Fruit fly (Drosophila melanogaster) whole organism, pupa: ENCODE results near the gene Gpdh1.

Experiments used
- CG10348 ChIP-seq: fragments of 200-800 bp; sonication (Bioruptor generic); IDR thresholded peaks from 2 replicates; pipeline ENCODE4 v1.3.6; 2022; ENCODE audit warnings: missing biosample characterization, missing genetic modification characterization
- CG12605 ChIP-seq: fragments of 200-800 bp; sonication (Bioruptor generic); IDR thresholded peaks from 2 replicates; pipeline ENCODE4 v1.3.6; 2022; ENCODE audit warnings: missing biosample characterization, missing genetic modification characterization
- CG13204 ChIP-seq: fragments of 200-800 bp; sonication (Bioruptor generic); optimal IDR thresholded peaks from 2 replicates; lab custom pipeline; 2018; ENCODE audit warnings: missing biosample characterization, mild to moderate bottlenecking, missing genetic modification characterization, moderate library complexity
- CG14655 ChIP-seq: fragments of 200-800 bp; sonication (Bioruptor generic); optimal IDR thresholded peaks from 3 replicates; lab custom pipeline; 2017; ENCODE audit warnings: mild to moderate bottlenecking, missing biosample characterization, missing genetic modification reagents, missing genetic modification characterization
- CG15710 ChIP-seq: fragments of 200-800 bp; sonication (Bioruptor generic); optimal IDR thresholded peaks from 2 replicates; lab custom pipeline; 2018; ENCODE audit warnings: missing biosample characterization, mild to moderate bottlenecking, missing genetic modification characterization, moderate library complexity
- CG17806 ChIP-seq: fragments of 200-800 bp; sonication (Bioruptor generic); optimal IDR thresholded peaks from 2 replicates; lab custom pipeline; 2018; ENCODE audit warnings: missing biosample characterization, mild to moderate bottlenecking, missing genetic modification characterization, moderate library complexity
- CG32121 ChIP-seq: fragments of 200-800 bp; sonication (Bioruptor generic); IDR thresholded peaks from 2 replicates; pipeline ENCODE4 v1.3.6; 2022; ENCODE audit warnings: missing biosample characterization, missing genetic modification characterization
- CG34367 ChIP-seq: fragments of 200-800 bp; sonication (Bioruptor generic); optimal IDR thresholded peaks from 2 replicates; lab custom pipeline; 2018; ENCODE audit warnings: missing biosample characterization, mild to moderate bottlenecking, missing genetic modification characterization
- CG4496 ChIP-seq: fragments of 200-800 bp; sonication (Bioruptor generic); IDR thresholded peaks from 3 replicates; pipeline ENCODE4 v1.3.6; 2022; ENCODE audit warnings: missing biosample characterization, missing genetic modification characterization
- CG8159 ChIP-seq: fragments of 200-800 bp; sonication (Bioruptor generic); optimal IDR thresholded peaks from 3 replicates; lab custom pipeline; 2018; ENCODE audit warnings: missing biosample characterization, mild to moderate bottlenecking, missing genetic modification characterization, moderate library complexity
- CG8301 ChIP-seq: fragments of 200-800 bp; sonication (Bioruptor generic); optimal IDR thresholded peaks from 2 replicates; lab custom pipeline; 2018; ENCODE audit warnings: missing biosample characterization, mild to moderate bottlenecking, missing genetic modification characterization
- CG9948 ChIP-seq: fragments of 200-800 bp; sonication (Bioruptor generic); optimal IDR thresholded peaks from 2 replicates; lab custom pipeline; 2018; ENCODE audit warnings: missing biosample characterization, mild to moderate bottlenecking, missing genetic modification characterization, moderate library complexity
- D1 ChIP-seq: fragments of 200-800 bp; sonication (Bioruptor generic); optimal IDR thresholded peaks from 2 replicates; lab custom pipeline; 2018; ENCODE audit warnings: missing biosample characterization, mild to moderate bottlenecking, missing genetic modification characterization, moderate library complexity
- EcR ChIP-seq: fragments of 200-800 bp; sonication (Bioruptor generic); optimal IDR thresholded peaks from 3 replicates; lab custom pipeline; 2019; ENCODE audit warnings: missing biosample characterization, missing genetic modification characterization, mild to moderate bottlenecking, moderate library complexity, missing genetic modification reagents
- Ets98B ChIP-seq: fragments of 200-800 bp; sonication (Bioruptor generic); IDR thresholded peaks from 2 replicates; pipeline ENCODE4 v1.3.6; 2022; ENCODE audit warnings: missing biosample characterization, missing genetic modification characterization
- Pif1A ChIP-seq: fragments of 200-800 bp; sonication (Bioruptor generic); optimal IDR thresholded peaks from 3 replicates; lab custom pipeline; 2016; ENCODE audit warnings: missing biosample characterization, missing genetic modification characterization
- Pif1B ChIP-seq: fragments of 200-800 bp; sonication (Bioruptor generic); optimal IDR thresholded peaks from 3 replicates; lab custom pipeline; 2016; ENCODE audit warnings: missing biosample characterization, missing genetic modification characterization
- Snoo ChIP-seq: fragments of 200-800 bp; sonication (Bioruptor generic); optimal IDR thresholded peaks from 3 replicates; lab custom pipeline; 2017; ENCODE audit warnings: missing biosample characterization, mild to moderate bottlenecking, missing genetic modification characterization, inconsistent platforms
- fd96Ca ChIP-seq: fragments of 200-800 bp; sonication (Bioruptor generic); IDR thresholded peaks from 3 replicates; pipeline ENCODE4 v1.3.6; 2022; ENCODE audit warnings: missing biosample characterization, missing genetic modification characterization
- gl ChIP-seq: fragments of 200-800 bp; sonication (Bioruptor generic); optimal IDR thresholded peaks from 2 replicates; lab custom pipeline; 2018; ENCODE audit warnings: missing biosample characterization, mild to moderate bottlenecking, missing genetic modification characterization
- rn ChIP-seq: fragments of 200-800 bp; sonication (Bioruptor generic); IDR thresholded peaks from 2 replicates; pipeline ENCODE4 v1.3.6; 2022; ENCODE audit warnings: missing biosample characterization, missing genetic modification characterization

Gene Gpdh1

DNA sequence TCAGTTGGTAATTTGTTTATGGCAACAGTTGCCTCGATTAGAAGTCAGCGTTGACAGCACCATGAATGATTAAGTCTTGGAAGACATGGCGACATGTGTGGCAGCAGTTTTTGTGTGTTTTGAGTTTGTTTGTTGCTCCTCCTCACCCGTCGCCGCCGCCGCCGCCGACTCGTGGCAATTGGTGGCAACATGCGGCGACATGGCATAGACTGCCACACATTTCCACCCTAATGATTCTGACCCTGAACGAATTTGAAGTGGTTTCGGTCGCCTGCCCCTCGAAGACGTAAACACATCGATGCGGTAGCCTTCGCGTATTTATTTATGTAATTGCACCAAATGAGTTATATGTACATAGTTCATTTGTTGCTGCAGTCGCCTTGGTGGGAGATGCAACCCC is 40.5 kb upstream of the Gpdh1 start:
- TF ChIP-seq CG17806 (tag; lab: Kevin White, UChicago) (no peak), CG4496 (GFP tag; lab: Robert Waterston, UW) (no peak), fd96Ca (GFP tag; lab: Robert Waterston, UW) (no peak), Ets98B (GFP tag; lab: Robert Waterston, UW) (no peak), EcR (GFP tag; lab: Kevin White, UChicago) (no peak), CG32121 (GFP tag; lab: Robert Waterston, UW) (no peak), D1 (tag; lab: Kevin White, UChicago) (no peak), rn (GFP tag; lab: Robert Waterston, UW) (no peak), CG14655 (GFP tag; lab: Kevin White, UChicago) (no peak)

DNA sequence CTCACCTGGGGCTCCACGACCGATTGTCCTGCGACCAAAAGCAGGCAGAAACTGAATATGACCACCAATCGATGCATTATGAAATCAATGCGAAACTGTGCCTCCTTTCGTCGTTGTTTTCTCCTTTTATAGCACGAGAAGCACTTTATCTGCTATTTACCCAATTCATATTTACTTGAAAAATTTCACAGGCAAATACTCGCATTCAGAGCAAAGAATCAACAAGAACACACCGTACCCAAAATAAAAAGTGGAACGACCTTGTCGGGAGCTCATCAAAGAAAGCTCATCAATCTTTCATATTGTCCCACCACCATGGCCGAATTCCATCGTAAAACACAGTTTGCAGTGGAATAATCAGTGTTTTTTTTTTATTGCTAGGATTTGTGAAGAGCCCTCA is 38.9 kb upstream of the Gpdh1 start, which contains the start of gene CG9021:
CG9021 (minus strand) TSS at position 105 of the 400 bp plus-strand sequence.
- TF ChIP-seq Snoo (tag; lab: Kevin White, UChicago): peak; percentile 27
- TF ChIP-seq EcR (GFP tag; lab: Kevin White, UChicago): no peak

DNA sequence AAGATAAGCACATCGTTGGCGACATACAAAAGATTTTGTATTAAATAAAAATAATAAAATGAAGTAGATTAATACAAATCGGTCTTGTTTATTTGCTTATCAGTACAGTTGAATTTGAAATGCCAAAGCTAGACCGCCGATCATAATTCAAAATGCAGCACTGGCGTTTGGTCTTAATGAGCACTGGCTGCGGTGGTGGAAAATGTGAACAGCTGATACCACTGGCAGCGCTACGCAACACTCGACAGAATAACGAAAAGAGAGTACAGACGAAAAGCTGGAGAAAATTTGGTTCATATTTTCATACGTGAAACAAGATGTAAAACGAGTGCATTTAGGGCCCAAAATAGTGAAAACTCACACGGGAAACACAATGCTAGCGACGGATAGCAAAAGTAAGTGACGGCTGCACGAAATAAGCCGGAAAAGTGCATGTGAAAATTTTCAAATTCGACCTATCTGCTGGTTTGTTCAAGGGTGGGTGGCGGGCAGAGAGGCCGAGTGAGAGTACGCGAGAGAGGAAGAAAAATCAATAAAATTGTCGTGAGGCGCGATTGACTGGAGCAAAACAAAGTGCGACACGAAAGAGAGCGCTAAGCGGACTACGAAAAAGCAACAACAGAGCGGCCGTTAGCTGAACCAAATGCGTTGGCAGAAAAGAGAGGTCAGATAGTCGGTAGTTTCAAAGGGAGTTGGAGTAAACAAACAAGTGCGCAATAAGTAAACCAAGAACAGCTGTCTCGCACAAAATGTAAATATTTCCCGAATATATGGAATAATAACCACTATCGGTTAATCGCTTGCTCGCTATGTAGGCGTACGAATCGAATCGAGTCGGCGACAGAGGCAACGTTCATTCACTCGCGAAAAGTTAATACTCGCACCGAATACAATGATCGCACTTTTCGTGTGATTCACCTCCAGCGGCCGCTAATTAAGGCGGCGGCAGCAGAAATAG is 36.3 kb upstream of the Gpdh1 start, which contains the start of gene bchs:
bchs (plus strand) TSS at position 277 of the 958 bp plus-strand sequence.
- TF ChIP-seq CG15710 (tag; lab: Kevin White, UChicago): no peak
- peak; percentile 60 for TF ChIP-seq EcR (GFP tag; lab: Kevin White, UChicago)
- TF ChIP-seq CG13204: peak; percentile 0
- peak; percentile 21 for TF ChIP-seq Pif1B (GFP tag; lab: Kevin White, UChicago)
- 0 out of 2 replicates have a peak, but pooled peaks have one; percentile 12 for TF ChIP-seq CG32121 (GFP tag; lab: Robert Waterston, UW)
- peak; percentile 45; the same call in 1 of the 2 replicates for TF ChIP-seq CG12605 (GFP tag; lab: Robert Waterston, UW)
- no peak for TF ChIP-seq gl (tag; lab: Kevin White, UChicago)

- TF ChIP-seq CG10348 (GFP tag; lab: Robert Waterston, UW) (no peak), D1 (tag; lab: Kevin White, UChicago) (no peak), CG14655 (GFP tag; lab: Kevin White, UChicago) (no peak), CG17806 (tag; lab: Kevin White, UChicago) (no peak), CG4496 (GFP tag; lab: Robert Waterston, UW) (no peak), CG34367 (tag; lab: Kevin White, UChicago) (no peak), fd96Ca (GFP tag; lab: Robert Waterston, UW) (no peak)
These were observed 33.3 kb upstream of the Gpdh1 start, which contains the start of gene CG14000 for dm6 chr2L:5910189-5910588. CG14000 (minus strand) TSS chr2L:5910289.

dm6 chr2L:5923603-5924138 is 19.8 kb upstream of the Gpdh1 start, which contains the start of gene CG9016:
CG9016 (minus strand) TSS chr2L:5923653.
- TF ChIP-seq CG14655 (GFP tag; lab: Kevin White, UChicago) (no peak), Pif1A (GFP tag; lab: Kevin White, UChicago) (no peak), Snoo (tag; lab: Kevin White, UChicago) (no peak), CG4496 (GFP tag; lab: Robert Waterston, UW) (no peak), CG8301 (tag; lab: Kevin White, UChicago) (no peak), EcR (GFP tag; lab: Kevin White, UChicago) (no peak)

- TF ChIP-seq CG9948 (tag; lab: Kevin White, UChicago) (no peak), CG8159 (tag; lab: Kevin White, UChicago) (no peak)
These were observed 18.3 kb upstream of the Gpdh1 start for dm6 chr2L:5925164-5925563.

- TF ChIP-seq CG8301 (tag; lab: Kevin White, UChicago): no peak
- no peak for TF ChIP-seq Ets98B (GFP tag; lab: Robert Waterston, UW)
- TF ChIP-seq CG32121 (GFP tag; lab: Robert Waterston, UW): no peak
- TF ChIP-seq CG9948 (tag; lab: Kevin White, UChicago): no peak
- TF ChIP-seq Snoo (tag; lab: Kevin White, UChicago): no peak
- no peak for TF ChIP-seq Pif1A (GFP tag; lab: Kevin White, UChicago)
- TF ChIP-seq CG13204: no peak
- TF ChIP-seq CG15710 (tag; lab: Kevin White, UChicago): no peak
- TF ChIP-seq CG17806 (tag; lab: Kevin White, UChicago): no peak
- no peak for TF ChIP-seq CG4496 (GFP tag; lab: Robert Waterston, UW)
- no peak for TF ChIP-seq Pif1B (GFP tag; lab: Kevin White, UChicago)
- TF ChIP-seq fd96Ca (GFP tag; lab: Robert Waterston, UW): no peak
- no peak for TF ChIP-seq EcR (GFP tag; lab: Kevin White, UChicago)
- no peak for TF ChIP-seq CG12605 (GFP tag; lab: Robert Waterston, UW)
- no peak for TF ChIP-seq CG8159 (tag; lab: Kevin White, UChicago)
- TF ChIP-seq, all 21 proteins: peak for 0
These were observed 17.8 kb upstream of the Gpdh1 start, which contains the start of gene dsf for dm6 chr2L:5925637-5926036. dsf (plus strand) TSS chr2L:5925937.
